Worm (Caenorhabditis elegans) whole organism, L2 larva: Measurements from ENCODE around the gene K08D8.12.

Source experiments
- R02D3.7 ChIP-seq: fragments of 150-350 bp; optimal IDR thresholded peaks from 2 replicates; lab custom pipeline; 2014; ENCODE audit warnings: missing biosample characterization, missing genetic modification characterization
- egl-27 ChIP-seq: sonication (generic microtip); optimal IDR thresholded peaks from 3 replicates; lab custom pipeline; 2017; ENCODE audit warnings: missing biosample characterization, missing genetic modification reagents, missing genetic modification characterization
- lsy-2 ChIP-seq, 2 experiments: fragments of 150-350 bp in 1 of 2; sonication (generic microtip) in 1 of 2; optimal IDR thresholded peaks; 2 replicates each; lab custom pipeline; 2014 to 2017; ENCODE audit warnings: missing biosample characterization in 2 of 2, missing genetic modification characterization in 2 of 2

- no peak for TF ChIP-seq egl-27
- TF ChIP-seq lsy-2 (tag; optimal IDR thresholded peaks at IDR 0.05; lab: Kevin White, UChicago) = no peak
- TF ChIP-seq R02D3.7 (tag; lab: Kevin White, UChicago) = no peak
Measured at ce11 chrIV:12926639-12927038, 33.4 kb downstream of the K08D8.12 start, which contains the start of gene srlf-5.
